Worm (Caenorhabditis elegans) whole organism, L4 larva: Measurements from ENCODE around the gene nhr-47.
A peak's percentile ranks its signal among the peaks of the same experiment; 100 is the strongest.

ENCODE experiments used
- F37D6.2 ChIP-seq: sonication (generic microtip); optimal IDR thresholded peaks from 2 replicates; lab custom pipeline; 2016; ENCODE audit warnings: mild to moderate bottlenecking, missing genetic modification characterization, missing compliant biosample characterization
- F44E2.7 ChIP-seq: fragments of 200-800 bp; sonication (Bioruptor generic); IDR thresholded peaks from 2 replicates; pipeline ENCODE4 v2.1.2; 2022; ENCODE audit warnings: missing genetic modification characterization, missing compliant biosample characterization
- T20F7.1 ChIP-seq: fragments of 200-800 bp; sonication (Bioruptor generic); optimal IDR thresholded peaks from 2 replicates; lab custom pipeline; 2018; ENCODE audit warnings: mild to moderate bottlenecking, missing genetic modification characterization, missing compliant biosample characterization
- T26A8.4 ChIP-seq: fragments of 200-800 bp; sonication (Bioruptor generic); IDR thresholded peaks from 2 replicates; pipeline ENCODE4 v1.3.6; 2022; ENCODE audit warnings: missing genetic modification characterization, missing compliant biosample characterization
- Y105C5A.15 ChIP-seq: fragments of 200-800 bp; sonication (Bioruptor generic); IDR thresholded peaks from 2 replicates; pipeline ENCODE4 v1.3.6; 2022; ENCODE audit warnings: missing genetic modification characterization, missing compliant biosample characterization
- Y5F2A.4 ChIP-seq: fragments of 200-800 bp; sonication (Bioruptor generic); optimal IDR thresholded peaks from 2 replicates; lab custom pipeline; 2018; ENCODE audit warnings: mild to moderate bottlenecking, missing genetic modification characterization, missing compliant biosample characterization
- aha-1 ChIP-seq: fragments of 150-350 bp; peaks from one replicate; lab custom pipeline; 2014; ENCODE audit warnings: missing biosample characterization, missing genetic modification characterization
- ceh-32 ChIP-seq: sonication (generic microtip); optimal IDR thresholded peaks from 2 replicates; lab custom pipeline; 2016; ENCODE audit warnings: mild to moderate bottlenecking, missing genetic modification characterization, missing compliant biosample characterization; ENCODE audit not compliant: poor library complexity
- cey-2 ChIP-seq: sonication (generic microtip); optimal IDR thresholded peaks from 3 replicates; lab custom pipeline; 2017; ENCODE audit warnings: missing genetic modification characterization, mild to moderate bottlenecking, missing compliant biosample characterization, antibody characterized with exemption, borderline replicate concordance; ENCODE audit not compliant: insufficient read depth
- daf-16 ChIP-seq, 3 experiments: sonication (generic microtip); optimal IDR thresholded peaks; 2 replicates each; lab custom pipeline; 2016 to 2017; ENCODE audit warnings: missing genetic modification characterization in 3 of 3, missing genetic modification reagents in 3 of 3, mild to moderate bottlenecking in 2 of 3, missing compliant biosample characterization in 2 of 3, missing biosample characterization in 1 of 3, moderate library complexity in 1 of 3
- daf-19 ChIP-seq: fragments of 200-800 bp; sonication (Bioruptor generic); conservative IDR thresholded peaks from 2 replicates; pipeline ENCODE4 v1.3.6; 2022; ENCODE audit warnings: missing genetic modification characterization, missing compliant biosample characterization
- dmd-6 ChIP-seq: fragments of 200-800 bp; sonication (Bioruptor generic); IDR thresholded peaks from 2 replicates; pipeline ENCODE4 v1.3.6; 2022; ENCODE audit warnings: missing genetic modification reagents, missing genetic modification characterization, missing compliant biosample characterization
- dve-1 ChIP-seq: sonication (generic microtip); optimal IDR thresholded peaks from 2 replicates; lab custom pipeline; 2017; ENCODE audit warnings: antibody characterized with exemption, mild to moderate bottlenecking, missing genetic modification characterization, missing compliant biosample characterization; ENCODE audit not compliant: insufficient read depth
- fos-1 ChIP-seq: fragments of 150-350 bp; optimal IDR thresholded peaks from 2 replicates; lab custom pipeline; 2014; ENCODE audit warnings: missing biosample characterization, missing genetic modification characterization
- gei-8 ChIP-seq: fragments of 200-800 bp; sonication (Bioruptor generic); optimal IDR thresholded peaks from 2 replicates; lab custom pipeline; 2018; ENCODE audit warnings: mild to moderate bottlenecking, missing genetic modification characterization, missing compliant biosample characterization
- hlh-11 ChIP-seq: fragments of 200-800 bp; sonication (Bioruptor generic); optimal IDR thresholded peaks from 2 replicates; lab custom pipeline; 2018; ENCODE audit warnings: mild to moderate bottlenecking, missing genetic modification characterization, missing compliant biosample characterization
- hlh-30 ChIP-seq: sonication (generic microtip); optimal IDR thresholded peaks from 2 replicates; lab custom pipeline; 2017; ENCODE audit warnings: antibody characterized with exemption, mild to moderate bottlenecking, missing genetic modification characterization, missing compliant biosample characterization; ENCODE audit not compliant: insufficient read depth
- hmg-1.1 ChIP-seq: fragments of 200-800 bp; sonication (Bioruptor generic); IDR thresholded peaks from 2 replicates; pipeline ENCODE4 v1.3.6; 2022; ENCODE audit warnings: missing genetic modification reagents, missing genetic modification characterization, missing compliant biosample characterization
- jun-1 ChIP-seq: fragments of 150-350 bp; optimal IDR thresholded peaks from 2 replicates; lab custom pipeline; 2014; ENCODE audit warnings: missing biosample characterization, missing genetic modification reagents, missing genetic modification characterization
- lin-1 ChIP-seq: fragments of 200-800 bp; sonication (Bioruptor generic); IDR thresholded peaks from 2 replicates; pipeline ENCODE4 v1.3.6; 2022; ENCODE audit warnings: missing genetic modification reagents, missing genetic modification characterization, missing compliant biosample characterization
- lin-13 ChIP-seq: fragments of 150-350 bp; optimal IDR thresholded peaks from 2 replicates; lab custom pipeline; 2014; ENCODE audit warnings: missing biosample characterization, missing genetic modification reagents, missing genetic modification characterization
- lin-15B ChIP-seq: fragments of 150-350 bp; sonication (generic microtip); optimal IDR thresholded peaks from 3 replicates; lab custom pipeline; 2014; ENCODE audit warnings: missing biosample characterization, missing genetic modification characterization
- lin-38 ChIP-seq: fragments of 200-800 bp; sonication (Bioruptor generic); IDR thresholded peaks from 2 replicates; pipeline ENCODE4 v1.3.6; 2022; ENCODE audit warnings: missing genetic modification reagents, missing genetic modification characterization, missing compliant biosample characterization
- lir-3 ChIP-seq: sonication (generic microtip); optimal IDR thresholded peaks from 2 replicates; lab custom pipeline; 2016; ENCODE audit warnings: mild to moderate bottlenecking, missing genetic modification characterization, missing compliant biosample characterization
- madf-5 ChIP-seq, 2 experiments: fragments of 200-800 bp; sonication (Bioruptor generic); IDR thresholded peaks; 2 replicates each; pipeline ENCODE4 v1.3.6; 2022; ENCODE audit warnings: missing compliant biosample characterization in 2 of 2, missing genetic modification characterization in 2 of 2
- mes-2 ChIP-seq: sonication (generic microtip); optimal IDR thresholded peaks from 2 replicates; lab custom pipeline; 2016; ENCODE audit warnings: missing genotype, mild to moderate bottlenecking, missing genetic modification characterization, missing compliant biosample characterization; ENCODE audit not compliant: poor library complexity, severe bottlenecking
- mxl-2 ChIP-seq: fragments of 200-800 bp; sonication (Bioruptor generic); conservative IDR thresholded peaks from 2 replicates; pipeline ENCODE4 v1.3.6; 2022; ENCODE audit warnings: missing genetic modification reagents, missing genetic modification characterization, missing compliant biosample characterization
- nhr-10 ChIP-seq: fragments of 150-350 bp; optimal IDR thresholded peaks from 2 replicates; lab custom pipeline; 2014; ENCODE audit warnings: missing biosample characterization, missing genetic modification characterization
- nhr-102 ChIP-seq: sonication (generic microtip); optimal IDR thresholded peaks from 2 replicates; lab custom pipeline; 2016; ENCODE audit warnings: mild to moderate bottlenecking, missing genetic modification characterization, moderate library complexity, missing compliant biosample characterization
- nhr-11 ChIP-seq: fragments of 150-350 bp; optimal IDR thresholded peaks from 2 replicates; lab custom pipeline; 2014; ENCODE audit warnings: missing biosample characterization, missing genetic modification characterization
- nhr-28 ChIP-seq: fragments of 150-350 bp; optimal IDR thresholded peaks from 2 replicates; lab custom pipeline; 2014; ENCODE audit warnings: missing biosample characterization, missing genetic modification characterization
- nhr-48 ChIP-seq: sonication (generic microtip); optimal IDR thresholded peaks from 2 replicates; lab custom pipeline; 2016; ENCODE audit warnings: mild to moderate bottlenecking, missing genetic modification characterization, missing compliant biosample characterization
- nhr-77 ChIP-seq: fragments of 150-350 bp; optimal IDR thresholded peaks from 2 replicates; lab custom pipeline; 2014; ENCODE audit warnings: missing biosample characterization, missing genetic modification characterization
- php-3 ChIP-seq: fragments of 200-800 bp; sonication (Bioruptor generic); IDR thresholded peaks from 2 replicates; pipeline ENCODE4 v1.3.6; 2022; ENCODE audit warnings: missing genetic modification reagents, missing genetic modification characterization, missing compliant biosample characterization
- set-16 ChIP-seq: fragments of 200-800 bp; sonication (Bioruptor generic); IDR thresholded peaks from 2 replicates; pipeline ENCODE4 v1.3.6; 2022; ENCODE audit warnings: missing genetic modification reagents, missing genetic modification characterization, missing compliant biosample characterization
- snpc-1.2 ChIP-seq: fragments of 200-800 bp; sonication (Bioruptor generic); IDR thresholded peaks from 2 replicates; pipeline ENCODE4 v1.3.6; 2022; ENCODE audit warnings: missing genetic modification reagents, missing genetic modification characterization, missing compliant biosample characterization
- spr-1 ChIP-seq: sonication (generic microtip); optimal IDR thresholded peaks from 2 replicates; lab custom pipeline; 2016; ENCODE audit warnings: mild to moderate bottlenecking, missing genetic modification characterization, missing compliant biosample characterization
- unc-39 ChIP-seq: sonication (generic microtip); optimal IDR thresholded peaks from 2 replicates; lab custom pipeline; 2017; ENCODE audit warnings: missing biosample characterization, missing genetic modification characterization
- unc-62 ChIP-seq, 3 experiments: fragments of 150-350 bp in 1 of 3; sonication (generic microtip); optimal IDR thresholded peaks in 2 of 3; peaks in 1 of 3; 1 replicate in 1 of 3; 2 replicates in 2 of 3; lab custom pipeline; 2014 to 2017; ENCODE audit warnings: missing biosample characterization in 3 of 3, missing genetic modification characterization in 3 of 3, missing genetic modification reagents in 3 of 3, missing genotype in 1 of 3
- zip-11 ChIP-seq: fragments of 200-800 bp; sonication (Bioruptor generic); IDR thresholded peaks from 2 replicates; pipeline ENCODE4 v1.3.6; 2022; ENCODE audit warnings: missing genetic modification characterization, missing compliant biosample characterization
- ztf-11 ChIP-seq: fragments of 150-350 bp; optimal IDR thresholded peaks from 2 replicates; lab custom pipeline; 2014; ENCODE audit warnings: missing biosample characterization, missing genetic modification characterization

The nhr-47 gene

DNA sequence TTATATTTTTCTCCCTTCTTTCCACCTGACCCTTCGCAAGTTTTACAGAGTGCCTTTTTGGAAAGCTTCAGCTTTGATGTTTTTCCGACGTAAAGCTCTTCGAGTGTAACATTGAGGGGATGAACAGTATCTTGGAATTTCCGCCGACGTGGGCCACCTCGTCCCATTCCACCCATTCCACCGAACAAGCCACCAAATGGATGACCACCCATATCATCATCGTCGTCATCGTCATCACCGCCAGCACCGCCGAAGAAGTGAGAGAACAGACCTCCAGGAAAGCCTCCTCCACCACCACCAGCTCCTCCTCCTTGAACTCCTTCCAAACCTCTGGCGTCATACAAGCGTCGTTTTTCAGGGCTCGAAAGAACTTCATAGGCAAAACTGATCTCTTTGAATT, 758 bp upstream of the nhr-47 start:
- TF ChIP-seq zip-11 (no peak), nhr-102 (tag; lab: Kevin White, UChicago) (no peak), unc-39 (tag; lab: Kevin White, UChicago) (no peak), lir-3 (tag; lab: Kevin White, UChicago) (no peak), ceh-32 (no peak), lin-13 (no peak), madf-5 (GFP tag; IDR thresholded peaks at IDR 0.05; lab: Robert Waterston, UW) (no peak), nhr-10 (tag; lab: Kevin White, UChicago) (no peak), aha-1 (tag; lab: Kevin White, UChicago) (peak; percentile 16), mxl-2 (GFP tag; lab: Robert Waterston, UW) (no peak), ztf-11 (tag; lab: Kevin White, UChicago) (no peak), Y5F2A.4 (GFP tag; lab: Kevin White, UChicago) (no peak), F44E2.7 (GFP tag; lab: Robert Waterston, UW) (0 out of 2 replicates have a peak, but pooled peaks have one; percentile 9), jun-1 (no peak), mes-2 (no peak), daf-19 (no peak), set-16 (GFP tag; lab: Robert Waterston, UW) (peak; percentile 58), nhr-11 (no peak), cey-2 (tag; lab: Kevin White, UChicago) (no peak), T20F7.1 (GFP tag; lab: Kevin White, UChicago) (no peak), T26A8.4 (GFP tag; lab: Robert Waterston, UW) (no peak), unc-62 (GFP tag; optimal IDR thresholded peaks at IDR 0.05 in 1 of 2; lab: Kevin White, UChicago) (no peak), unc-62 (tag; optimal IDR thresholded peaks at IDR 0.05; lab: Kevin White, UChicago) (no peak), F37D6.2 (tag; lab: Kevin White, UChicago) (no peak), hmg-1.1 (no peak), lin-1 (GFP tag; lab: Robert Waterston, UW) (no peak), snpc-1.2 (no peak)

DNA sequence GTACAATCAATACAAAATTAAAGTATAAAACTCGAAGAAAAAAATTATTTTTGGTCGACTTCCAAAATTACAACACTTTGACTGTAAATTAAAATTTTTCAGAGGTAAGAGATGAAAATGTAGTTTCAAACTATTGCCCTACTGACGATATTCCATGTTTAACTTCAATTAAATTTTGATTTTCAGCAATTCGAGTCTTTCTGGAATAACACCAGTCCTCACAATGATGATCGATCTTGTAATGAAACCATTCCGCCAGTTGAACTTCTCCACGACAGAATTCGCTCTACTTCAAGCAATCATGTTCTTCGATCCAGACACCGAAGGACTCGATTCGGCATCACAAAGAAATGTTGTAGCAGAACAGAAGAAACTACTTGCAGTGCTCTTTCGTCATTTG, 4.1 kb downstream of the nhr-47 start:
- TF ChIP-seq unc-62 (GFP tag; optimal IDR thresholded peaks at IDR 0.05 in 1 of 2; lab: Kevin White, UChicago) (peak in 1 of 2 experiments; percentile 94), unc-62 (tag; optimal IDR thresholded peaks at IDR 0.05; lab: Kevin White, UChicago) (no peak), lin-15B (tag; lab: Kevin White, UChicago) (no peak)

DNA sequence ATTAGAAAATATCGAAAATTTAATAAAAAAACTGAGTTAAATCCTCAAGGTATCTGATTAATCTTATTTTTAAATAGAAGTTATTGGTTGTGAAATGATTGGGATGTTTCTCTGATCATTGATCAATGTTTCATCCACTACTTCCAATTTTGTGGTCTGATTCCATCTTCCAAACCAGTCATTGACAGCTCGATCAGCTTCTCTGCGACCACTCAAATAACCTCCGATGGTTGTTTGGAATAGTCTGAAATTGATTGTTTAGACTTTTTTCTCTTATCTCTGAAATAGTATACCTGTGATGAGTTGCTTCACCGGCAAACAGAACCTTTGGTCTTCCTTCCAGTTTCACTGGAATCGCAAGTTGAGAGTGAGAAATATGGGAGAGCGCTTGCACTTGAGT, 4.9 kb downstream of the nhr-47 start:
- no peak for TF ChIP-seq fos-1 (tag; lab: Kevin White, UChicago)
- no peak for TF ChIP-seq Y5F2A.4 (GFP tag; lab: Kevin White, UChicago)
- no peak for TF ChIP-seq daf-16 (GFP tag; optimal IDR thresholded peaks at IDR 0.05; lab: Kevin White, UChicago)
- TF ChIP-seq daf-16 (tag; optimal IDR thresholded peaks at IDR 0.05; lab: Kevin White, UChicago) = peak; percentile 23
- TF ChIP-seq dmd-6 = peak; percentile 59
- peak; percentile 34 for TF ChIP-seq lin-38 (GFP tag; lab: Robert Waterston, UW)
- TF ChIP-seq unc-62 (GFP tag; optimal IDR thresholded peaks at IDR 0.05 in 1 of 2; lab: Kevin White, UChicago) = peak in 1 of 2 experiments; percentile 94
- no peak for TF ChIP-seq unc-62 (tag; optimal IDR thresholded peaks at IDR 0.05; lab: Kevin White, UChicago)
- TF ChIP-seq dve-1 = peak; percentile 16

DNA sequence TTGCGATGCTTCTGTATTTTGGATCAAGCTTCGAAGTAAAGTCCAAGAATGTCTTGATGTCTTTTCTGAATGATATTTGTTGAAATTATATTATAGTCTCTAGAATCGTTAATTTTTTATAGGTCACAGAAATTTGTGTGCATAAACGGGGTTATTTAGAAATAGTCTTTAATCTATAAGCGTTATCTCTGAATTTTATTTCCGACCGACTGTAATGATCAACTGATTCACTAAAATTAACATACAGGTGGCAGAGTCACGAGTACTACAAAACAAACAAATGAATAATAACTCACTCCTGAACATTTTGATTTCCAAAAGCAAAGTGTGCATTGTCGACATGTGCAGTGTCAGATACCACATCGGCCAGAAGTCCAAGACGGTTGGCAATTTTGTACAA, 6.7 kb downstream of the nhr-47 start:
- TF ChIP-seq hlh-11 (tag; lab: Kevin White, UChicago) (peak; percentile 10), ceh-32 (no peak), dmd-6 (0 out of 2 replicates have a peak, but pooled peaks have one; percentile 19), aha-1 (tag; lab: Kevin White, UChicago) (peak; percentile 31), F37D6.2 (tag; lab: Kevin White, UChicago) (no peak), Y105C5A.15 (GFP tag; lab: Robert Waterston, UW) (no peak), nhr-48 (tag; lab: Kevin White, UChicago) (no peak), php-3 (GFP tag; lab: Robert Waterston, UW) (peak; percentile 55; the same call in 1 of the 2 replicates), hlh-30 (peak; percentile 1), spr-1 (tag; lab: Kevin White, UChicago) (no peak), gei-8 (GFP tag; lab: Kevin White, UChicago) (no peak), dve-1 (peak; percentile 33), ztf-11 (tag; lab: Kevin White, UChicago) (no peak), nhr-28 (tag; lab: Kevin White, UChicago) (peak; percentile 70), daf-16 (GFP tag; optimal IDR thresholded peaks at IDR 0.05; lab: Kevin White, UChicago) (no peak), daf-16 (tag; optimal IDR thresholded peaks at IDR 0.05; lab: Kevin White, UChicago) (peak; percentile 43), nhr-77 (peak; percentile 63)
- TF ChIP-seq, all 104 proteins: peak for 9
